Worm (Caenorhabditis elegans) whole organism, L4/young adult: ENCODE data around the gene hhat-2.

Source experiments
- W03F9.2 ChIP-seq: fragments of 150-350 bp; optimal IDR thresholded peaks from 2 replicates; lab custom pipeline; 2014; ENCODE audit warnings: missing biosample characterization, missing genetic modification characterization
- dao-5 ChIP-seq: sonication (generic microtip); optimal IDR thresholded peaks from 2 replicates; lab custom pipeline; 2016; ENCODE audit warnings: missing genotype, missing genetic modification characterization, moderate library complexity, missing compliant biosample characterization
- him-1 ChIP-seq: sonication (generic microtip); optimal IDR thresholded peaks from 2 replicates; lab custom pipeline; 2016; ENCODE audit warnings: missing genotype, missing genetic modification reagents, missing genetic modification characterization, missing compliant biosample characterization

DNA sequence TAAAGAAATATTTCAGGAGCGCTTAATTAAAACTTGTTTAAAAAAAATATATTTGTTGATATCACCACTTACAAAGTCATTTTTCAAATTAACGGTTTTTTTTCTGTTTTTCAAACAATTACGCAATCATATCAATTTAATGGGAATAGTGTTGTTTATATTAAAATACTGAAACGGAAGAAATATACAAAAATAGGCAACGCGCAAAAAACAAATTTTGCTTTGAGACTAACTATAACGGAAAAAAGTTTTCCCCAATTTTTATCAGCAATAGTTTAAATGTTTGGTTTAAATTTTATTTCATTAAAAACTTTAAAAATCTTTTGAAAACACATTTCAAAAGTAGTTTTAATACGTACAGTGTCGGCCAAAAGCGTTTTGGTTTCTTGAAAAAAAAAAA, 39.6 kb upstream of the hhat-2 start:
- TF ChIP-seq dao-5 (tag; lab: Kevin White, UChicago) (no peak), him-1 (no peak), W03F9.2 (no peak)
